Worm (Caenorhabditis elegans) whole organism, late embryonic: Measurements from ENCODE around the gene R13D7.2.

Experiments
- ceh-9 ChIP-seq: sonication (generic microtip); optimal IDR thresholded peaks from 2 replicates; lab custom pipeline; 2016; ENCODE audit warnings: mild to moderate bottlenecking, missing genetic modification characterization, inconsistent platforms, missing compliant biosample characterization
- dve-1 ChIP-seq: sonication (generic microtip); optimal IDR thresholded peaks from 2 replicates; lab custom pipeline; 2017; ENCODE audit warnings: antibody characterized with exemption, mild to moderate bottlenecking, missing genetic modification characterization, missing compliant biosample characterization
- fkh-10 ChIP-seq: fragments of 150-350 bp; optimal IDR thresholded peaks from 2 replicates; lab custom pipeline; 2014; ENCODE audit warnings: missing biosample characterization, missing genetic modification reagents, missing genetic modification characterization
- lin-11 ChIP-seq: fragments of 200-800 bp; sonication (Bioruptor generic); optimal IDR thresholded peaks from 2 replicates; lab custom pipeline; 2018; ENCODE audit warnings: mild to moderate bottlenecking, missing genetic modification characterization, missing compliant biosample characterization
- nhr-11 ChIP-seq: fragments of 150-350 bp; optimal IDR thresholded peaks from 2 replicates; lab custom pipeline; 2014; ENCODE audit warnings: missing biosample characterization, missing genetic modification characterization
- pat-9 ChIP-seq: fragments of 200-800 bp; sonication (Bioruptor generic); optimal IDR thresholded peaks from 2 replicates; lab custom pipeline; 2018; ENCODE audit warnings: mild to moderate bottlenecking, missing genetic modification characterization, moderate library complexity, missing compliant biosample characterization
- pha-4 ChIP-seq: fragments of 150-350 bp; optimal IDR thresholded peaks from 2 replicates; lab custom pipeline; 2018; ENCODE audit warnings: missing biosample characterization, missing genetic modification reagents, missing genetic modification characterization
- pros-1 ChIP-seq: fragments of 150-350 bp; optimal IDR thresholded peaks from 2 replicates; lab custom pipeline; 2014; ENCODE audit warnings: missing biosample characterization, missing genetic modification reagents, missing genetic modification characterization
- tbx-2 ChIP-seq: sonication (generic microtip); optimal IDR thresholded peaks from 2 replicates; lab custom pipeline; 2016; ENCODE audit warnings: missing genetic modification characterization, missing compliant biosample characterization

- no peak for TF ChIP-seq nhr-11 (tag; lab: Kevin White, UChicago)
- TF ChIP-seq ceh-9 = no peak
- no peak for TF ChIP-seq fkh-10
- TF ChIP-seq pat-9 (tag; lab: Kevin White, UChicago) = no peak
- TF ChIP-seq pha-4 = no peak
- no peak for TF ChIP-seq dve-1
- TF ChIP-seq tbx-2 (tag; lab: Kevin White, UChicago) = no peak
- TF ChIP-seq pros-1 (tag; lab: Kevin White, UChicago) = no peak
- TF ChIP-seq lin-11 (tag; lab: Kevin White, UChicago) = no peak
Observed at ce11 chrV:7402355-7402754, 7.3 kb upstream of the R13D7.2 start, which contains the start of gene srj-13.
